Fruit fly (Drosophila melanogaster) whole organism, wandering third instar larva: ENCODE data around the gene jvl.

Source experiments
- CG32264 ChIP-seq: fragments of 200-800 bp; sonication (Bioruptor generic); optimal IDR thresholded peaks from 2 replicates; lab custom pipeline; 2016; ENCODE audit warnings: missing biosample characterization, missing genetic modification characterization
- Dif ChIP-seq: fragments of 200-275, 200-300 bp; sonication (Bioruptor generic); optimal IDR thresholded peaks from 2 replicates; lab custom pipeline; 2018; ENCODE audit warnings: missing biosample characterization, missing genetic modification characterization; ENCODE audit not compliant: partially characterized antibody
- Hr78 ChIP-seq: fragments of >200 bp; optimal IDR thresholded peaks from 2 replicates; lab custom pipeline; 2017; ENCODE audit warnings: missing biosample characterization, missing genetic modification characterization
- Vsx2 ChIP-seq: fragments of 200-300, 225-300 bp; sonication (Bioruptor generic); optimal IDR thresholded peaks from 2 replicates; lab custom pipeline; 2018; ENCODE audit warnings: missing biosample characterization, missing genetic modification characterization; ENCODE audit not compliant: partially characterized antibody
- dmrt93B ChIP-seq: fragments of 200-800 bp; sonication (Bioruptor generic); optimal IDR thresholded peaks from 2 replicates; lab custom pipeline; 2018; ENCODE audit warnings: missing biosample characterization, mild to moderate bottlenecking, missing genetic modification characterization
- lola ChIP-seq: fragments of >200 bp; optimal IDR thresholded peaks from 2 replicates; lab custom pipeline; 2017; ENCODE audit warnings: missing biosample characterization, missing genetic modification characterization
- pan ChIP-seq: fragments of >200 bp; optimal IDR thresholded peaks from 2 replicates; lab custom pipeline; 2017
- psq ChIP-seq: fragments of 200-800 bp; sonication (Bioruptor generic); optimal IDR thresholded peaks from 3 replicates; lab custom pipeline; 2017; ENCODE audit warnings: missing biosample characterization, mild to moderate bottlenecking, missing genetic modification characterization, moderate library complexity
- woc ChIP-seq: sonication (Bioruptor generic); optimal IDR thresholded peaks from 2 replicates; lab custom pipeline; 2016; ENCODE audit warnings: missing biosample characterization, mild to moderate bottlenecking, missing genetic modification characterization

DNA sequence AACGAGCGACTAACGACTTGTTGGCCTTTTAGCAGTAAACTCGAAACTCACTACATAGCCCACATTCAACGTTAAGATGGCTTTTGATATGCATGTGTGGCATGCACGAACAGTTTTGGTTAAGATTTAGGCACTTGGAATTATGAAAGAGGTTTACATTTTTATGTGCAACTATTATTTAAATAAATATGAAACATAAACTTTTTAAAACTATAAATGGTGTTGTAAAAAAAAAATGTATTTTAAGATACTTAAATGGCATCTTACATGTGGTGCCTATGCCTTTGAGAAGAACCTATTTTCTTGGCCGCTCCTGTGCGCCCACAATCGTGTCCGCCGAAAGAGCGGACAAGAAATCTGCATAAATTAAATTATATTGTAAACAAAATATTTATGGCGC, 35.0 kb upstream of the jvl start:
- TF ChIP-seq psq (no peak), Hr78 (GFP tag; lab: Kevin White, UChicago) (no peak), woc (no peak), dmrt93B (GFP tag; lab: Kevin White, UChicago) (no peak), Dif (no peak), Vsx2 (no peak), CG32264 (no peak), pan (lab: Kevin White, UChicago) (no peak), lola (GFP tag; lab: Kevin White, UChicago) (no peak)
